Fruit fly (Drosophila melanogaster) whole organism, embryonic: ENCODE measurements around the gene Arfip.

Experiments
- Ada2b ChIP-seq: fragments of 200-800 bp; sonication (Bioruptor generic); IDR thresholded peaks from 2 replicates; pipeline ENCODE4 v1.3.6; 2022; ENCODE audit warnings: missing biosample characterization, missing genetic modification characterization
- Awh ChIP-seq: fragments of 200-800 bp; sonication (Bioruptor generic); IDR thresholded peaks from 2 replicates; pipeline ENCODE4, ENCODE4 v1.3.6; 2022; ENCODE audit warnings: missing biosample characterization, missing genetic modification characterization
- CG10543 ChIP-seq: fragments of 200-800 bp; sonication (Bioruptor generic); optimal IDR thresholded peaks from 3 replicates; lab custom pipeline; 2017; ENCODE audit warnings: missing biosample characterization, mild to moderate bottlenecking, missing genetic modification characterization, moderate library complexity
- CG11560 ChIP-seq: fragments of 200-800 bp; sonication (Bioruptor generic); IDR thresholded peaks from 3 replicates; pipeline ENCODE4 v1.3.6; 2022; ENCODE audit warnings: missing biosample characterization, missing genetic modification characterization
- CG12155 ChIP-seq: fragments of 200-800 bp; sonication (Bioruptor generic); optimal IDR thresholded peaks from 3 replicates; lab custom pipeline; 2016; ENCODE audit warnings: missing biosample characterization, missing genetic modification characterization
- CG13123 ChIP-seq: fragments of 200-800 bp; sonication (Bioruptor generic); optimal IDR thresholded peaks from 2 replicates; lab custom pipeline; 2016; ENCODE audit warnings: missing biosample characterization, missing genetic modification characterization
- CG15269 ChIP-seq: fragments of 200-800 bp; sonication (Bioruptor generic); optimal IDR thresholded peaks from 2 replicates; lab custom pipeline; 2018; ENCODE audit warnings: missing biosample characterization, mild to moderate bottlenecking, missing genetic modification characterization, moderate library complexity
- CG16779 ChIP-seq: fragments of 200-800 bp; sonication (Bioruptor generic); IDR thresholded peaks from 2 replicates; pipeline ENCODE4 v1.3.6; 2022; ENCODE audit warnings: missing biosample characterization, missing genetic modification characterization
- CG17385 ChIP-seq: fragments of 200-800 bp; sonication (Bioruptor generic); optimal IDR thresholded peaks from 3 replicates; lab custom pipeline; 2018; ENCODE audit warnings: missing biosample characterization, mild to moderate bottlenecking, missing genetic modification characterization
- CG18764 ChIP-seq: fragments of 200-800 bp; sonication (Bioruptor generic); optimal IDR thresholded peaks from 3 replicates; lab custom pipeline; 2016; ENCODE audit warnings: missing biosample characterization, missing genetic modification characterization
- CG2129 ChIP-seq: fragments of 200-800 bp; sonication (Bioruptor generic); IDR thresholded peaks from 2 replicates; pipeline ENCODE4 v1.3.6; 2022; ENCODE audit warnings: missing biosample characterization, missing genetic modification characterization; ENCODE audit not compliant: partially characterized antibody
- CG30020 ChIP-seq: fragments of 200-800 bp; optimal IDR thresholded peaks from 2 replicates; lab custom pipeline; 2019; ENCODE audit warnings: missing biosample characterization, mild to moderate bottlenecking, missing genetic modification characterization, moderate library complexity
- CG3065 ChIP-seq: fragments of 200-800 bp; sonication (Bioruptor generic); optimal IDR thresholded peaks from 2 replicates; lab custom pipeline; 2016; ENCODE audit warnings: missing biosample characterization, missing genetic modification characterization
- CG34224 ChIP-seq: fragments of 200-800 bp; sonication (Bioruptor generic); IDR thresholded peaks from 3 replicates; pipeline ENCODE4 v1.3.6; 2022; ENCODE audit warnings: missing biosample characterization, missing genetic modification characterization; ENCODE audit not compliant: partially characterized antibody
- CG3838 ChIP-seq: fragments of 200-800 bp; sonication (Bioruptor generic); optimal IDR thresholded peaks from 3 replicates; lab custom pipeline; 2016; ENCODE audit warnings: missing biosample characterization, missing genetic modification characterization
- CG4328 ChIP-seq: fragments of 200-800 bp; sonication (Bioruptor generic); optimal IDR thresholded peaks from 3 replicates; lab custom pipeline; 2017; ENCODE audit warnings: missing biosample characterization, missing genetic modification reagents, missing genetic modification characterization
- CG4360 ChIP-seq: fragments of 200-800 bp; sonication (Bioruptor generic); IDR thresholded peaks from 2 replicates; pipeline ENCODE4 v1.3.6; 2022; ENCODE audit warnings: missing biosample characterization, missing genetic modification characterization
- CG6683 ChIP-seq: fragments of 200-800 bp; sonication (Bioruptor generic); optimal IDR thresholded peaks from 2 replicates; lab custom pipeline; 2017; ENCODE audit warnings: missing biosample characterization, mild to moderate bottlenecking, missing genetic modification characterization, missing genetic modification reagents
- CG7745 ChIP-seq: fragments of 200-800 bp; sonication (Bioruptor generic); optimal IDR thresholded peaks from 2 replicates; lab custom pipeline; 2018; ENCODE audit warnings: missing biosample characterization, mild to moderate bottlenecking, missing genetic modification characterization, moderate library complexity
- CG7839 ChIP-seq: fragments of 200-800 bp; sonication (Bioruptor generic); optimal IDR thresholded peaks from 3 replicates; lab custom pipeline; 2018; ENCODE audit warnings: missing biosample characterization, mild to moderate bottlenecking, missing genetic modification characterization, moderate library complexity
- Dp ChIP-seq: fragments of 200-800 bp; sonication (Bioruptor generic); optimal IDR thresholded peaks from 2 replicates; lab custom pipeline; 2018; ENCODE audit warnings: missing biosample characterization, mild to moderate bottlenecking, missing genetic modification characterization, moderate library complexity
- H2.0 ChIP-seq: fragments of 200-800 bp; sonication (Bioruptor generic); IDR thresholded peaks from 2 replicates; pipeline ENCODE4 v1.3.6; 2022; ENCODE audit warnings: missing biosample characterization, missing genetic modification characterization
- Hr3 ChIP-seq: fragments of 200-800 bp; sonication (Bioruptor generic); optimal IDR thresholded peaks from 3 replicates; lab custom pipeline; 2016; ENCODE audit warnings: missing biosample characterization, missing genetic modification characterization
- MTF-1 ChIP-seq: fragments of 200-800 bp; sonication (Bioruptor generic); optimal IDR thresholded peaks from 2 replicates; lab custom pipeline; 2018; ENCODE audit warnings: missing biosample characterization, mild to moderate bottlenecking, missing genetic modification characterization, borderline replicate concordance
- NfI ChIP-seq: fragments of 200-800 bp; sonication (Bioruptor generic); optimal IDR thresholded peaks from 3 replicates; lab custom pipeline; 2018; ENCODE audit warnings: missing biosample characterization, mild to moderate bottlenecking, missing genetic modification characterization, moderate library complexity
- Ptx1 ChIP-seq: fragments of 200-800 bp; sonication (Bioruptor generic); IDR thresholded peaks from 2 replicates; pipeline ENCODE4 v1.3.6; 2022; ENCODE audit warnings: missing biosample characterization, missing genetic modification characterization
- Scr ChIP-seq: fragments of 200-800 bp; sonication (Bioruptor generic); IDR thresholded peaks from 2 replicates; pipeline ENCODE4 v1.3.6; 2022; ENCODE audit warnings: missing biosample characterization, missing genetic modification characterization; ENCODE audit not compliant: partially characterized antibody
- Sin3A ChIP-seq: fragments of >200 bp; optimal IDR thresholded peaks from 2 replicates; lab custom pipeline; 2018
- TFAM ChIP-seq: fragments of 200-800 bp; sonication (Bioruptor generic); optimal IDR thresholded peaks from 2 replicates; lab custom pipeline; 2017; ENCODE audit warnings: missing biosample characterization, missing genetic modification characterization, inconsistent platforms
- Vsx1 ChIP-seq: fragments of 200-800 bp; sonication (Bioruptor generic); optimal IDR thresholded peaks from 2 replicates; lab custom pipeline; 2017; ENCODE audit warnings: missing biosample characterization, mild to moderate bottlenecking, missing genetic modification characterization, missing genetic modification reagents
- al ChIP-seq: fragments of 200-800 bp; sonication (Bioruptor generic); IDR thresholded peaks from 2 replicates; pipeline ENCODE4 v1.3.6; 2022; ENCODE audit warnings: missing biosample characterization, missing genetic modification characterization
- amos ChIP-seq: fragments of 200-800 bp; sonication (Bioruptor generic); IDR thresholded peaks from 2 replicates; pipeline ENCODE4 v1.3.6; 2022; ENCODE audit warnings: missing biosample characterization, missing genetic modification characterization; ENCODE audit not compliant: partially characterized antibody
- caup ChIP-seq: fragments of 200-800 bp; sonication (Bioruptor generic); optimal IDR thresholded peaks from 3 replicates; lab custom pipeline; 2017; ENCODE audit warnings: missing biosample characterization, mild to moderate bottlenecking, missing genetic modification characterization, moderate library complexity; ENCODE audit not compliant: severe bottlenecking
- cg ChIP-seq: fragments of 200-800 bp; sonication (Bioruptor generic); optimal IDR thresholded peaks from 3 replicates; lab custom pipeline; 2019; ENCODE audit warnings: missing biosample characterization, mild to moderate bottlenecking, missing genetic modification characterization, moderate library complexity
- dati ChIP-seq: fragments of 200-800 bp; sonication (Bioruptor generic); IDR thresholded peaks from 2 replicates; pipeline ENCODE4 v1.3.6; 2022; ENCODE audit warnings: missing biosample characterization, missing genetic modification characterization
- ewg ChIP-seq: fragments of 200-800 bp; sonication (Bioruptor generic); optimal IDR thresholded peaks from 3 replicates; lab custom pipeline; 2017; ENCODE audit warnings: mild to moderate bottlenecking, missing biosample characterization, missing genetic modification reagents, missing genetic modification characterization
- exex ChIP-seq: fragments of 200-800 bp; sonication (Bioruptor generic); optimal IDR thresholded peaks from 4 replicates; lab custom pipeline; 2018; ENCODE audit warnings: missing biosample characterization, mild to moderate bottlenecking, missing genetic modification characterization, moderate library complexity
- grn ChIP-seq: fragments of 200-800 bp; sonication (Bioruptor generic); optimal IDR thresholded peaks from 3 replicates; lab custom pipeline; 2017; ENCODE audit warnings: missing biosample characterization, missing genetic modification characterization
- pan ChIP-seq, 4 experiments: fragments of >200 bp in 3 of 4; fragments of 200-800 bp in 1 of 4; sonication (Bioruptor generic) in 1 of 4; optimal IDR thresholded peaks in 3 of 4; IDR thresholded peaks in 1 of 4; 2 replicates each; pipeline versions ENCODE4 v1.3.6 to Lab custom; 2017 to 2022; ENCODE audit warnings: missing biosample characterization in 2 of 4, missing genetic modification characterization in 2 of 4, mixed read lengths in 1 of 4
- phol ChIP-seq: fragments of 200-800 bp; sonication (Bioruptor generic); optimal IDR thresholded peaks from 3 replicates; lab custom pipeline; 2018; ENCODE audit warnings: missing biosample characterization, mild to moderate bottlenecking, missing genetic modification characterization, moderate library complexity
- sd ChIP-seq: fragments of 200-800 bp; sonication (Bioruptor generic); optimal IDR thresholded peaks from 3 replicates; lab custom pipeline; 2018; ENCODE audit warnings: missing biosample characterization, mild to moderate bottlenecking, missing genetic modification characterization, moderate library complexity
- sens ChIP-seq: fragments of 200-800 bp; sonication (Bioruptor generic); peaks from one replicate; lab custom pipeline; 2016; ENCODE audit warnings: missing biosample characterization, missing genetic modification characterization
- sens-2 ChIP-seq: fragments of 200-800 bp; sonication (Bioruptor generic); IDR thresholded peaks from 2 replicates; pipeline ENCODE4 v1.3.6; 2022; ENCODE audit warnings: missing biosample characterization, missing genetic modification characterization
- seq ChIP-seq: fragments of 200-800 bp; sonication (Bioruptor generic); IDR thresholded peaks from 2 replicates; pipeline ENCODE4 v1.3.6; 2022; ENCODE audit warnings: missing biosample characterization, missing genetic modification characterization
- sim ChIP-seq: fragments of 200-800 bp; sonication (Bioruptor generic); IDR thresholded peaks from 2 replicates; pipeline ENCODE4 v1.3.6; 2022; ENCODE audit warnings: missing biosample characterization, missing genetic modification characterization
- tio ChIP-seq: fragments of 200-800 bp; sonication (Bioruptor generic); optimal IDR thresholded peaks from 2 replicates; lab custom pipeline; 2017; ENCODE audit warnings: missing biosample characterization, missing genetic modification characterization, inconsistent platforms
- twi ChIP-seq: fragments of 200-800 bp; optimal IDR thresholded peaks from 2 replicates; lab custom pipeline; 2019; ENCODE audit warnings: missing biosample characterization, mild to moderate bottlenecking, missing genetic modification characterization, moderate library complexity
- unc-4 ChIP-seq: fragments of 200-800 bp; sonication (Bioruptor generic); IDR thresholded peaks from 2 replicates; pipeline ENCODE4 v1.3.6; 2022; ENCODE audit warnings: missing biosample characterization, missing genetic modification characterization; ENCODE audit not compliant: partially characterized antibody

Gene Arfip

dm6 chr3R:11211291-11212061 lies 23.3 kb downstream of the Arfip start (continued):
- TF ChIP-seq CG12155 (GFP tag; lab: Kevin White, UChicago) (peak; percentile 89), CG3838 (GFP tag; lab: Kevin White, UChicago) (peak; percentile 36), CG4328 (GFP tag; lab: Kevin White, UChicago) (no peak), cg (GFP tag; lab: Kevin White, UChicago) (peak; percentile 23), seq (GFP tag; lab: Robert Waterston, UW) (peak; percentile 62), CG16779 (GFP tag; lab: Robert Waterston, UW) (peak; percentile 77), sd (peak; percentile 97), Awh (0 out of 2 replicates have a peak, but pooled peaks have one; percentile 11), CG15269 (tag; lab: Kevin White, UChicago) (peak; percentile 70), CG11560 (tag; lab: Robert Waterston, UW) (no peak), pan (optimal IDR thresholded peaks at IDR 0.05; lab: Kevin White, UChicago) (no peak), pan (GFP tag; optimal IDR thresholded peaks at IDR 0.05 in 1 of 2, IDR thresholded peaks at IDR 0.05 in 1 of 2) (peak in 1 of 2 experiments; percentile 75), CG17385 (GFP tag; lab: Kevin White, UChicago) (peak; percentile 64), al (GFP tag; lab: Robert Waterston, UW) (peak; percentile 76), CG34224 (GFP tag; lab: Robert Waterston, UW) (no peak), Ptx1 (GFP tag; lab: Robert Waterston, UW) (peak; percentile 81), CG30020 (tag; lab: Kevin White, UChicago) (peak; percentile 10), phol (tag; lab: Kevin White, UChicago) (peak; percentile 64), sim (GFP tag; lab: Robert Waterston, UW) (no peak), Sin3A (lab: Kevin White, UChicago) (no peak), sens-2 (no peak; the same call in 1 of the 2 replicates), amos (peak; percentile 23; the same call in 1 of the 2 replicates), exex (peak; percentile 49), CG3065 (GFP tag; lab: Kevin White, UChicago) (peak; percentile 55), CG10543 (GFP tag; lab: Kevin White, UChicago) (peak; percentile 84), Ada2b (peak; percentile 73), CG7745 (tag; lab: Kevin White, UChicago) (no peak), Vsx1 (peak; percentile 42), H2.0 (GFP tag; lab: Robert Waterston, UW) (peak; percentile 64), MTF-1 (no peak), Scr (no peak), NfI (peak; percentile 73), dati (GFP tag; lab: Robert Waterston, UW) (no peak), twi (peak; percentile 6), grn (GFP tag; lab: Kevin White, UChicago) (no peak), tio (GFP tag; lab: Kevin White, UChicago) (no peak), CG13123 (GFP tag; lab: Kevin White, UChicago) (no peak), ewg (GFP tag; lab: Kevin White, UChicago) (peak; percentile 95), Dp (GFP tag; lab: Kevin White, UChicago) (no peak), sens (GFP tag; lab: Kevin White, UChicago) (peak; percentile 92), unc-4 (GFP tag; lab: Robert Waterston, UW) (no peak), caup (GFP tag; lab: Kevin White, UChicago) (peak; percentile 56), CG6683 (GFP tag; lab: Kevin White, UChicago) (no peak), Hr3 (GFP tag; lab: Kevin White, UChicago) (peak; percentile 77), CG18764 (GFP tag; lab: Kevin White, UChicago) (peak; percentile 44), CG2129 (no peak), TFAM (no peak), CG7839 (tag; lab: Kevin White, UChicago) (peak; percentile 75), CG4360 (peak; percentile 73)
